Fruit fly (Drosophila melanogaster): ENCODE data around the gene mael.

mael gene

dm6 chr3L:22727739-22728335, 6.8 kb downstream of the mael start, which contains the start of the genes CG14450 and CG11367:
Gene CG14450 (minus strand): TSS chr3L:22727789.
Gene CG11367 (plus strand): TSS chr3L:22728111.
- no peak for TF ChIP-seq CG8478 (optimal IDR thresholded peaks at IDR 0.05)
- no peak for TF ChIP-seq CTCF (optimal IDR thresholded peaks at IDR 0.05)

dm6 chr3L:22729466-22729865, 8.5 kb downstream of the mael start, which contains the start of gene CG32454:
Gene CG32454 (plus strand): TSS chr3L:22729766.
- TF ChIP-seq CTCF (optimal IDR thresholded peaks at IDR 0.05) = no peak
- no peak for TF ChIP-seq CG8478 (optimal IDR thresholded peaks at IDR 0.05)

- TF ChIP-seq CG8478 (optimal IDR thresholded peaks at IDR 0.05) (no peak), CTCF (optimal IDR thresholded peaks at IDR 0.05) (no peak)
Observed at dm6 chr3L:22731393-22731792, 10.4 kb downstream of the mael start.

- TF ChIP-seq CTCF (optimal IDR thresholded peaks at IDR 0.05) (no peak), CG8478 (optimal IDR thresholded peaks at IDR 0.05) (no peak)
Observed at dm6 chr3L:22733607-22734006, 12.6 kb downstream of the mael start.

- TF ChIP-seq CTCF (optimal IDR thresholded peaks at IDR 0.05) (no peak), CG8478 (optimal IDR thresholded peaks at IDR 0.05) (no peak)
Observed at dm6 chr3L:22737732-22738611, 17.0 kb downstream of the mael start, which contains the start of gene CG11241. Gene CG11241 (minus strand): TSS chr3L:22738420.

dm6 chr3L:22741389-22742120, 20.6 kb downstream of the mael start, which contains the start of gene CG7369:
Gene CG7369 (plus strand): TSS chr3L:22741793.
- TF ChIP-seq CG8478 (optimal IDR thresholded peaks at IDR 0.05) (no peak), CTCF (optimal IDR thresholded peaks at IDR 0.05) (no peak)

dm6 chr3L:22742121-22742531, 21.1 kb downstream of the mael start:
- no peak for TF ChIP-seq CG8478 (optimal IDR thresholded peaks at IDR 0.05)
- no peak for TF ChIP-seq CTCF (optimal IDR thresholded peaks at IDR 0.05)

dm6 chr3L:22742945-22743582, 22.1 kb downstream of the mael start:
- TF ChIP-seq CG8478 (optimal IDR thresholded peaks at IDR 0.05) (no peak), CTCF (optimal IDR thresholded peaks at IDR 0.05) (no peak)

dm6 chr3L:22749147-22749550, 28.1 kb downstream of the mael start, which contains the start of gene SPoCk:
Gene SPoCk (plus strand): TSS chr3L:22749444.
- TF ChIP-seq CG8478 (optimal IDR thresholded peaks at IDR 0.05) (no peak), CTCF (optimal IDR thresholded peaks at IDR 0.05) (peak; percentile 37 to 46)

- no peak for TF ChIP-seq CG8478 (optimal IDR thresholded peaks at IDR 0.05)
- TF ChIP-seq CTCF (optimal IDR thresholded peaks at IDR 0.05) = no peak
Observed at dm6 chr3L:22749987-22750386, 29.0 kb downstream of the mael start.

- peak; percentile 17 to 37 for TF ChIP-seq CTCF (optimal IDR thresholded peaks at IDR 0.05)
- no peak for TF ChIP-seq CG8478 (optimal IDR thresholded peaks at IDR 0.05)
Observed at dm6 chr3L:22773383-22773873, 52.4 kb downstream of the mael start.

- no peak for TF ChIP-seq CTCF (optimal IDR thresholded peaks at IDR 0.05)
- no peak for TF ChIP-seq CG8478 (optimal IDR thresholded peaks at IDR 0.05)
Observed at dm6 chr3L:22774479-22774878, 53.5 kb downstream of the mael start.

Measured in S2 (cell line).